Worm (Caenorhabditis elegans) whole organism, L1 larva: ENCODE measurements around the gene lido-10.
"Not testable (repeated sequence)": the region's sequence is repeated elsewhere in the genome, so short reads cannot be mapped to it uniquely, and the experiment has no call there.

Experiments used
- C04F5.9 ChIP-seq: sonication (generic microtip); optimal IDR thresholded peaks from 2 replicates; lab custom pipeline; 2016; ENCODE audit warnings: missing genetic modification characterization, missing compliant biosample characterization
- Y116A8C.19 ChIP-seq: sonication (generic microtip); optimal IDR thresholded peaks from 2 replicates; lab custom pipeline; 2016; ENCODE audit warnings: missing compliant biosample characterization, missing genetic modification characterization, borderline replicate concordance
- ama-1 ChIP-seq: fragments of 150-350 bp; optimal IDR thresholded peaks from 2 replicates; lab custom pipeline; 2014
- blmp-1 ChIP-seq: fragments of 150-350 bp; optimal IDR thresholded peaks from 2 replicates; lab custom pipeline; 2014; ENCODE audit warnings: missing biosample characterization, missing genetic modification characterization
- ceh-63 ChIP-seq: fragments of 200-800 bp; sonication (Bioruptor generic); optimal IDR thresholded peaks from 2 replicates; lab custom pipeline; 2018; ENCODE audit warnings: mild to moderate bottlenecking, missing genetic modification characterization, missing compliant biosample characterization
- ceh-90 ChIP-seq: sonication (generic microtip); optimal IDR thresholded peaks from 2 replicates; lab custom pipeline; 2016; ENCODE audit warnings: missing genetic modification characterization, missing compliant biosample characterization
- ces-1 ChIP-seq: fragments of 150-350 bp; optimal IDR thresholded peaks from 2 replicates; lab custom pipeline; 2014; ENCODE audit warnings: missing biosample characterization, missing genetic modification reagents, missing genetic modification characterization
- efl-1 ChIP-seq, 4 experiments: fragments of 150-350 bp; optimal IDR thresholded peaks in 3 of 4; peaks in 1 of 4; 1 replicate in 1 of 4; 2 replicates in 3 of 4; lab custom pipeline; 2014; ENCODE audit warnings: missing biosample characterization in 2 of 4, missing genetic modification characterization in 2 of 4, missing genetic modification reagents in 2 of 4
- elt-3 ChIP-seq, 6 experiments: fragments of 150-350 bp in 1 of 6; sonication (generic microtip); optimal IDR thresholded peaks; 2 replicates each; lab custom pipeline; 2017 to 2018; ENCODE audit warnings: missing biosample characterization in 6 of 6, missing genetic modification characterization in 6 of 6, inconsistent platforms in 1 of 6
- fkh-4 ChIP-seq: sonication (generic microtip); optimal IDR thresholded peaks from 2 replicates; lab custom pipeline; 2016; ENCODE audit warnings: missing compliant biosample characterization, missing genetic modification characterization, borderline replicate concordance
- hlh-4 ChIP-seq: sonication (generic microtip); optimal IDR thresholded peaks from 2 replicates; lab custom pipeline; 2016; ENCODE audit warnings: mild to moderate bottlenecking, missing genetic modification characterization, missing compliant biosample characterization
- irx-1 ChIP-seq: sonication (generic microtip); optimal IDR thresholded peaks from 2 replicates; lab custom pipeline; 2016; ENCODE audit warnings: missing genetic modification characterization, missing compliant biosample characterization
- jun-1 ChIP-seq: fragments of 150-350 bp; optimal IDR thresholded peaks from 2 replicates; lab custom pipeline; 2014; ENCODE audit warnings: missing biosample characterization, missing genetic modification reagents, missing genetic modification characterization
- lin-15B ChIP-seq: fragments of 150-350 bp; sonication (generic microtip); optimal IDR thresholded peaks from 3 replicates; lab custom pipeline; 2014; ENCODE audit warnings: missing biosample characterization, missing genetic modification characterization
- lin-35 ChIP-seq, 2 experiments: fragments of 150-350 bp; optimal IDR thresholded peaks; 2 replicates each; lab custom pipeline; 2014; ENCODE audit warnings: missing biosample characterization in 2 of 2, missing genetic modification characterization in 2 of 2, missing genetic modification reagents in 2 of 2
- lin-39 ChIP-seq: fragments of 150-350 bp; optimal IDR thresholded peaks from 2 replicates; lab custom pipeline; 2014; ENCODE audit warnings: missing biosample characterization, missing genetic modification reagents, missing genetic modification characterization
- lir-3 ChIP-seq: sonication (generic microtip); optimal IDR thresholded peaks from 2 replicates; lab custom pipeline; 2016; ENCODE audit warnings: mild to moderate bottlenecking, missing genetic modification characterization, moderate library complexity, missing compliant biosample characterization; ENCODE audit not compliant: poor library complexity
- mef-2 ChIP-seq: fragments of 150-350 bp; optimal IDR thresholded peaks from 2 replicates; lab custom pipeline; 2014; ENCODE audit warnings: missing biosample characterization, missing genetic modification characterization
- mep-1 ChIP-seq: fragments of 150-350 bp; optimal IDR thresholded peaks from 2 replicates; lab custom pipeline; 2014; ENCODE audit warnings: missing biosample characterization, missing genetic modification characterization
- nhr-12 ChIP-seq: sonication (generic microtip); optimal IDR thresholded peaks from 2 replicates; lab custom pipeline; 2017; ENCODE audit warnings: missing biosample characterization, missing genetic modification characterization
- nhr-19 ChIP-seq: fragments of 200-800 bp; sonication (Bioruptor generic); conservative IDR thresholded peaks from 2 replicates; pipeline ENCODE4 v1.3.6; 2022; ENCODE audit warnings: missing genetic modification characterization, missing compliant biosample characterization
- nhr-47 ChIP-seq: sonication (generic microtip); optimal IDR thresholded peaks from 2 replicates; lab custom pipeline; 2016; ENCODE audit warnings: mild to moderate bottlenecking, missing genetic modification characterization, moderate library complexity, missing compliant biosample characterization
- nhr-85 ChIP-seq: sonication (generic microtip); peaks from one replicate; lab custom pipeline; 2016; ENCODE audit warnings: missing genetic modification characterization, inconsistent platforms, missing compliant biosample characterization
- pqm-1 ChIP-seq: sonication (generic microtip); optimal IDR thresholded peaks from 3 replicates; lab custom pipeline; 2017; ENCODE audit warnings: missing biosample characterization, missing genetic modification characterization
- rnt-1 ChIP-seq: sonication (generic microtip); optimal IDR thresholded peaks from 2 replicates; lab custom pipeline; 2016; ENCODE audit warnings: mild to moderate bottlenecking, missing genetic modification characterization, moderate library complexity, missing compliant biosample characterization
- sox-4 ChIP-seq: sonication (generic microtip); optimal IDR thresholded peaks from 2 replicates; lab custom pipeline; 2016; ENCODE audit warnings: missing genetic modification characterization, missing compliant biosample characterization
- tbx-2 ChIP-seq: sonication (generic microtip); optimal IDR thresholded peaks from 2 replicates; lab custom pipeline; 2016; ENCODE audit warnings: missing genetic modification characterization, missing compliant biosample characterization
- unc-62 ChIP-seq: fragments of 150-350 bp; optimal IDR thresholded peaks from 2 replicates; lab custom pipeline; 2014; ENCODE audit warnings: missing biosample characterization, missing genetic modification reagents, missing genetic modification characterization
- unc-86 ChIP-seq: sonication (generic microtip); optimal IDR thresholded peaks from 2 replicates; lab custom pipeline; 2016; ENCODE audit warnings: missing genetic modification characterization, missing compliant biosample characterization
- xbp-1 ChIP-seq: sonication (generic microtip); optimal IDR thresholded peaks from 2 replicates; lab custom pipeline; 2016; ENCODE audit warnings: missing genetic modification characterization, missing compliant biosample characterization
- ztf-4 ChIP-seq: fragments of 150-350 bp; optimal IDR thresholded peaks from 2 replicates; lab custom pipeline; 2014; ENCODE audit warnings: missing biosample characterization, missing genetic modification characterization

Gene lido-10

DNA sequence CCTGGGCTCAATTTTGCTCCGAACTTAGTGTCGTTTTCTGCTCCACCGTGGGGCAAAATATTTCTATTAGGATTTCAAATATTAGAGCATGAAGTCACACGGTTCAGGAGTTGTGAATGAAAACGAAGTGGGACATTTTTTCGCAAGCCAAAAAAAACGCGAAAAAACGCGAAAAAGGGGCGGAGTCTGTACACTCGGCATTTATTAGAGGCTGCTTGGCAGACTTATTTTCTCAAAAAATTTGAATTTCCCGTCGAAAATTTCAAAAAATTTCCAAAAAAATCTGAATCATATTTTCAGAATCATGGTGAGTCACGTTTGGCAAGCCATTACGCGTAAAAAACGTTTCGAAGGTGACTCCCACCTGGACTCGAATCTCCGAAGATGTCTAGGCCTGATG lies 30.2 kb downstream of the lido-10 start, which contains the start of gene B0454.6:
B0454.6 (plus strand) TSS at position 301 of the 400 bp plus-strand sequence.
- TF ChIP-seq ceh-63 (GFP tag; lab: Kevin White, UChicago); lin-15B (tag; lab: Kevin White, UChicago); mef-2 (tag; lab: Kevin White, UChicago): not testable (repeated sequence)

DNA sequence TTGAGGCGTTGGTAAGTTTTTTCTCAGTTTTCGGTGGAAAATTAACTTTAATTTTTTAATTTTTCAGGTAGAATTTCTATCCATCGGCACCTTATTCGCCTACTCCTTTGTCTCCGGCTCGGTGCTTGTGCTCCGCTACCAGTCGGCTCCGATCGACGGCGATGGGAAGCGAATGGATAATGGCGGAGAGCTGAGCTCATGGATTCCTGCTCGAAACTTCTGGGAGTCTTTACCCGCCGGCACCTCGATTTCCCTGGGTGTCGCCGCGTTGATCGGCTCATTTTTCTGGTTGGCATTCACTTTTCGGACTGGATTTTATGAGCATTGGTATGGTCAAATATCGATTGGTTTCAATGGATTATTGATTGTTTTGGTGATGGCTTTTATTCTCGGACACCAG lies 32.6 kb downstream of the lido-10 start:
- TF ChIP-seq xbp-1 (tag; lab: Kevin White, UChicago) (no peak), ama-1 (no peak), lir-3 (tag; lab: Kevin White, UChicago) (no peak), sox-4 (tag; lab: Kevin White, UChicago) (no peak), rnt-1 (tag; lab: Kevin White, UChicago) (no peak)

- peak; percentile 43 for TF ChIP-seq nhr-85 (tag; lab: Kevin White, UChicago)
- TF ChIP-seq unc-62, result no peak
- no peak for TF ChIP-seq efl-1 (optimal IDR thresholded peaks at IDR 0.05; lab: Kevin White, UChicago)
- peak in 1 of 2 experiments; percentile 92 for TF ChIP-seq efl-1 (GFP tag; optimal IDR thresholded peaks at IDR 0.05 in 1 of 2; lab: Kevin White, UChicago)
- TF ChIP-seq, all 84 proteins: peak for 2
Observed at ce11 chrII:3036344-3036743, 34.0 kb downstream of the lido-10 start.

DNA sequence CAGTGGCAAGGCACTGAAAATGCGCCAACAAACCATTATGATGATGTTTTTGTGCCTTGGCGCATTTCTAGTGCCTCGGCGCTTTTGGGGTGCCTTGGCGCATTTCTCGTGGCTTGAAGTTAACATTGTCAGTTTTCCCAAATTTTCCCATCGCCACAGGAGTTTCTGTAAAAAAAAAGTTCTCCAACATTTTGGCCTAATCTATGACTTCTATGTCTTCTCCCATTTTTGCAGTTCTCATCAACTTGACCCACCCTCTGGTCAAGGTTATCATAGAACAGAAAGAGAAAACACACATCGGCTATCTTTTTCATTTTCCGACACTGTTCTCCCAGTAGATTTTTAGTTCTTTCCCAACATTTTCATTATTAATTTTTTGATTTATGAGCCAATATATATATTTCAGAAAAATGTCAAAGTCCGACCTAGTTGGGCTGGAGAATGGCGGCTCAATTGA lies 36.2 kb downstream of the lido-10 start, which contains the start of the genes B0454.26 and B0454.5:
B0454.26 (minus strand) TSS at position 101 of the 457 bp plus-strand sequence.
B0454.5 (plus strand) TSS at position 407 of the 457 bp plus-strand sequence.
- TF ChIP-seq nhr-12 (tag; lab: Kevin White, UChicago) (no peak), lir-3 (tag; lab: Kevin White, UChicago) (no peak), efl-1 (optimal IDR thresholded peaks at IDR 0.05; lab: Kevin White, UChicago) (no peak), efl-1 (GFP tag; optimal IDR thresholded peaks at IDR 0.05 in 1 of 2; lab: Kevin White, UChicago) (peak in 1 of 2 experiments; percentile 2), elt-3 (tag; optimal IDR thresholded peaks at IDR 0.05; lab: Kevin White, UChicago) (no peak), irx-1 (no peak), C04F5.9 (tag; lab: Kevin White, UChicago) (no peak), jun-1 (tag; lab: Kevin White, UChicago) (no peak), fkh-4 (tag; lab: Kevin White, UChicago) (no peak), sox-4 (tag; lab: Kevin White, UChicago) (no peak), blmp-1 (tag; lab: Kevin White, UChicago) (peak; percentile 58), lin-39 (tag; lab: Kevin White, UChicago) (no peak), unc-86 (tag; lab: Kevin White, UChicago) (no peak)
- TF ChIP-seq, all 84 proteins: peak for 2

ce11 chrII:3043358-3043757 lies 41.0 kb downstream of the lido-10 start, which contains the start of gene B0454.8:
B0454.8 (minus strand) TSS chrII:3043458.
- TF ChIP-seq lin-15B (tag; lab: Kevin White, UChicago) (no peak), nhr-47 (no peak), mep-1 (no peak), Y116A8C.19 (tag; lab: Kevin White, UChicago) (no peak), sox-4 (tag; lab: Kevin White, UChicago) (no peak), nhr-19 (no peak), hlh-4 (tag; lab: Kevin White, UChicago) (no peak), ces-1 (GFP tag; lab: Kevin White, UChicago) (no peak), ztf-4 (tag; lab: Kevin White, UChicago) (no peak), lin-35 (GFP tag; optimal IDR thresholded peaks at IDR 0.05; lab: Kevin White, UChicago) (no peak), elt-3 (tag; optimal IDR thresholded peaks at IDR 0.05; lab: Kevin White, UChicago) (no peak), pqm-1 (tag; lab: Kevin White, UChicago) (no peak)

DNA sequence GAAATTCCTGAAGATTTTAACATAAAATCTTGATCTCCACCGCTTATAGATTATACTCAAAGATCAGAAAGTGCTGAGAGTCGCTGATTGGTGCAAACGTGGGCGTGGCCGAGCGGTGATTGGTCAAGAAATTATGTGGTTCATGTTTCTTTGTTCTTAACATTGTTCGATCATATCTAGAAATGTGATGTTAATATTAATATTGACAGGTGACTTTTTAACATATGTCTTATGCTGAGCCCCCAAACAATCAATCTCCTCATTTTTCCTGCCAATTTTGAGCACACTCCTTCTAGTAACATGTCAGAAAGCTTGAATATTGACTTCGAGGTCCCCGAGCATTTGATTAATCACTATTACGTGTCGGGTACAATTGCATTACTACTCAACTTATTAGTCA lies 41.7 kb downstream of the lido-10 start, which contains the start of gene sri-29:
sri-29 (plus strand) TSS at position 301 of the 400 bp plus-strand sequence.
- TF ChIP-seq rnt-1 (tag; lab: Kevin White, UChicago) (no peak), ama-1 (no peak), irx-1 (no peak), tbx-2 (tag; lab: Kevin White, UChicago) (no peak), elt-3 (tag; optimal IDR thresholded peaks at IDR 0.05; lab: Kevin White, UChicago) (no peak), ceh-90 (tag; lab: Kevin White, UChicago) (no peak)
- TF ChIP-seq, all 84 proteins: peak for 0
